Fruit fly (Drosophila melanogaster) whole organism, wandering third instar larva: ENCODE results near the gene Hph.

Source experiments
- Abd-B ChIP-seq: fragments of >200 bp; optimal IDR thresholded peaks from 2 replicates; lab custom pipeline; 2017; ENCODE audit warnings: missing biosample characterization, missing genetic modification characterization
- CG9705 ChIP-seq: fragments of 200-800 bp; sonication (Bioruptor generic); optimal IDR thresholded peaks from 2 replicates; lab custom pipeline; 2018; ENCODE audit warnings: missing biosample characterization, mild to moderate bottlenecking, missing genetic modification characterization
- Dif ChIP-seq: fragments of 200-275, 200-300 bp; sonication (Bioruptor generic); optimal IDR thresholded peaks from 2 replicates; lab custom pipeline; 2018; ENCODE audit warnings: missing biosample characterization, missing genetic modification characterization; ENCODE audit not compliant: partially characterized antibody
- GATAd ChIP-seq: sonication (Bioruptor generic); optimal IDR thresholded peaks from 2 replicates; lab custom pipeline; 2016; ENCODE audit warnings: missing biosample characterization, missing genetic modification characterization
- Hr78 ChIP-seq: fragments of >200 bp; optimal IDR thresholded peaks from 2 replicates; lab custom pipeline; 2017; ENCODE audit warnings: missing biosample characterization, missing genetic modification characterization
- OdsH ChIP-seq: fragments of 200-800 bp; sonication (Bioruptor generic); optimal IDR thresholded peaks from 2 replicates; lab custom pipeline; 2016; ENCODE audit warnings: missing biosample characterization, mild to moderate bottlenecking, missing genetic modification characterization
- Vsx2 ChIP-seq: fragments of 200-300, 225-300 bp; sonication (Bioruptor generic); optimal IDR thresholded peaks from 2 replicates; lab custom pipeline; 2018; ENCODE audit warnings: missing biosample characterization, missing genetic modification characterization; ENCODE audit not compliant: partially characterized antibody
- psq ChIP-seq: fragments of 200-800 bp; sonication (Bioruptor generic); optimal IDR thresholded peaks from 3 replicates; lab custom pipeline; 2017; ENCODE audit warnings: missing biosample characterization, mild to moderate bottlenecking, missing genetic modification characterization, moderate library complexity
- tai ChIP-seq: sonication (Bioruptor generic); optimal IDR thresholded peaks from 2 replicates; lab custom pipeline; 2016; ENCODE audit warnings: missing biosample characterization, missing genetic modification characterization
- usp ChIP-seq: fragments of >200 bp; optimal IDR thresholded peaks from 2 replicates; lab custom pipeline; 2017; ENCODE audit warnings: missing biosample characterization, missing genetic modification characterization

DNA sequence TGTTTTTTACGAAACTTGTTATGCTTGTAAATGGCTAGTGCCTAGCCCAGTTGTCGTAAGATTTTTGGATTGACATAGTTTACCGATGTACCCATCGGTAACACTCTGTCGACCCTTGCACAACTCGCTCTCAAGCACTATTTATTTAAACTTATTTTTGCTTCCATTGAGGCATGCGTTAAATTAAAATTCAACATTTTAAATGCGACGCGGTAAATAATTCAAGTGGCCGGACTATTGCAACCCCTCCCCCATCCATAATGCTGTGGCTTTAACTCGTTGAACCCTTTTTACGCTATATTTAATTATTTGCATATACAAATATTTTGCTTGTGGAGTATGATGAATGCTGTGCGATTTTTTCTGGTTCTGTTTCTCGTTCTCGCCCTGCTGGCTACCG lies 7.5 kb upstream of the Hph start:
- TF ChIP-seq GATAd (no peak), Dif (GFP tag; lab: Kevin White, UChicago) (no peak), CG9705 (GFP tag; lab: Kevin White, UChicago) (no peak), Hr78 (no peak), Vsx2 (no peak), psq (no peak), OdsH (GFP tag; lab: Kevin White, UChicago) (no peak), Abd-B (GFP tag; lab: Kevin White, UChicago) (no peak), tai (no peak), usp (GFP tag; lab: Kevin White, UChicago) (no peak)
